Fruit fly (Drosophila melanogaster) whole organism, embryonic: ENCODE results near the gene CG43796.

Source experiments
- Abd-B ChIP-seq: fragments of 200-800 bp; sonication (Bioruptor generic); optimal IDR thresholded peaks from 2 replicates; lab custom pipeline; 2018; ENCODE audit warnings: missing biosample characterization, mild to moderate bottlenecking, missing genetic modification characterization, moderate library complexity
- Atf6 ChIP-seq: fragments of 200-800 bp; sonication (Bioruptor generic); IDR thresholded peaks from 2 replicates; pipeline ENCODE4 v1.3.6; 2022; ENCODE audit warnings: missing biosample characterization, missing genetic modification characterization
- Awh ChIP-seq: fragments of 200-800 bp; sonication (Bioruptor generic); IDR thresholded peaks from 2 replicates; pipeline ENCODE4, ENCODE4 v1.3.6; 2022; ENCODE audit warnings: missing biosample characterization, missing genetic modification characterization
- Blimp-1 ChIP-seq: fragments of 200-800 bp; sonication (Bioruptor generic); optimal IDR thresholded peaks from 3 replicates; lab custom pipeline; 2018; ENCODE audit warnings: missing biosample characterization, missing genetic modification characterization, mild to moderate bottlenecking, moderate library complexity, missing genetic modification reagents
- BtbVII ChIP-seq: fragments of 200-800 bp; sonication (Bioruptor generic); optimal IDR thresholded peaks from 3 replicates; lab custom pipeline; 2017; ENCODE audit warnings: missing biosample characterization, mild to moderate bottlenecking, missing genetic modification characterization
- Bteb2 ChIP-seq: fragments of 200-800 bp; sonication (Bioruptor generic); optimal IDR thresholded peaks from 2 replicates; lab custom pipeline; 2016; ENCODE audit warnings: missing biosample characterization, missing genetic modification characterization
- CG11696 ChIP-seq: fragments of 200-800 bp; sonication (Bioruptor generic); IDR thresholded peaks from 2 replicates; pipeline ENCODE4 v1.3.6; 2022; ENCODE audit warnings: missing biosample characterization, missing genetic modification characterization
- CG12104 ChIP-seq: fragments of 200-800 bp; sonication (Bioruptor generic); optimal IDR thresholded peaks from 3 replicates; lab custom pipeline; 2016; ENCODE audit warnings: missing biosample characterization, missing genetic modification characterization
- CG12219 ChIP-seq: fragments of 200-800 bp; sonication (Bioruptor generic); optimal IDR thresholded peaks from 3 replicates; lab custom pipeline; 2018; ENCODE audit warnings: missing biosample characterization, mild to moderate bottlenecking, missing genetic modification characterization
- CG12744 ChIP-seq: fragments of 200-800 bp; sonication (Bioruptor generic); optimal IDR thresholded peaks from 2 replicates; lab custom pipeline; 2016; ENCODE audit warnings: missing biosample characterization, missing genetic modification characterization
- CG13624 ChIP-seq: fragments of 200-800 bp; sonication (Bioruptor generic); optimal IDR thresholded peaks from 2 replicates; lab custom pipeline; 2016; ENCODE audit warnings: missing biosample characterization, missing genetic modification characterization
- CG14014 ChIP-seq: fragments of 200-800 bp; sonication (Bioruptor generic); IDR thresholded peaks from 2 replicates; pipeline ENCODE4 v1.3.6; 2022; ENCODE audit warnings: missing biosample characterization, missing genetic modification characterization
- CG14860 ChIP-seq: fragments of 200-800 bp; sonication (Bioruptor generic); IDR thresholded peaks from 3 replicates; pipeline ENCODE4 v1.3.6; 2022; ENCODE audit warnings: missing biosample characterization, missing genetic modification characterization; ENCODE audit not compliant: partially characterized antibody
- CG16813 ChIP-seq: fragments of 200-800 bp; sonication (Bioruptor generic); IDR thresholded peaks from 3 replicates; pipeline ENCODE4 v1.3.6; 2022; ENCODE audit warnings: missing biosample characterization, missing genetic modification characterization; ENCODE audit not compliant: partially characterized antibody
- CG17385 ChIP-seq: fragments of 200-800 bp; sonication (Bioruptor generic); optimal IDR thresholded peaks from 3 replicates; lab custom pipeline; 2018; ENCODE audit warnings: missing biosample characterization, mild to moderate bottlenecking, missing genetic modification characterization
- CG2116 ChIP-seq: fragments of 200-800 bp; sonication (Bioruptor generic); optimal IDR thresholded peaks from 3 replicates; lab custom pipeline; 2018; ENCODE audit warnings: missing biosample characterization, mild to moderate bottlenecking, missing genetic modification characterization
- CG2875 ChIP-seq: fragments of 200-800 bp; sonication (Bioruptor generic); optimal IDR thresholded peaks from 2 replicates; lab custom pipeline; 2017; ENCODE audit warnings: missing biosample characterization, mild to moderate bottlenecking, missing genetic modification characterization, missing genetic modification reagents
- CG30403 ChIP-seq: fragments of 200-800 bp; sonication (Bioruptor generic); optimal IDR thresholded peaks from 3 replicates; lab custom pipeline; 2016; ENCODE audit warnings: missing biosample characterization, missing genetic modification characterization
- CG31365 ChIP-seq: fragments of 200-800 bp; sonication (Bioruptor generic); optimal IDR thresholded peaks from 2 replicates; lab custom pipeline; 2018; ENCODE audit warnings: missing biosample characterization, mild to moderate bottlenecking, missing genetic modification characterization
- CG3407 ChIP-seq: fragments of 200-800 bp; sonication (Bioruptor generic); optimal IDR thresholded peaks from 2 replicates; lab custom pipeline; 2018; ENCODE audit warnings: missing biosample characterization, mild to moderate bottlenecking, missing genetic modification characterization
- CG4282 ChIP-seq: fragments of 200-800 bp; sonication (Bioruptor generic); optimal IDR thresholded peaks from 2 replicates; lab custom pipeline; 2016; ENCODE audit warnings: missing biosample characterization, missing genetic modification characterization
- CG4617 ChIP-seq: fragments of 200-800 bp; sonication (Bioruptor generic); optimal IDR thresholded peaks from 3 replicates; lab custom pipeline; 2016; ENCODE audit warnings: missing biosample characterization, missing genetic modification characterization, borderline replicate concordance
- CG4707 ChIP-seq: fragments of 200-800 bp; sonication (Bioruptor generic); optimal IDR thresholded peaks from 2 replicates; lab custom pipeline; 2018; ENCODE audit warnings: missing biosample characterization, mild to moderate bottlenecking, missing genetic modification characterization, moderate library complexity
- CG5953 ChIP-seq: fragments of 200-800 bp; sonication (Bioruptor generic); IDR thresholded peaks from 2 replicates; pipeline ENCODE4 v1.3.6; 2022; ENCODE audit warnings: missing biosample characterization, missing genetic modification characterization
- CG6175 ChIP-seq: fragments of 200-800 bp; sonication (Bioruptor generic); IDR thresholded peaks from 3 replicates; pipeline ENCODE4 v1.3.6; 2022; ENCODE audit warnings: missing biosample characterization, missing genetic modification characterization
- CG6654 ChIP-seq: fragments of 200-800 bp; sonication (Bioruptor generic); optimal IDR thresholded peaks from 2 replicates; lab custom pipeline; 2017; ENCODE audit warnings: missing biosample characterization, mild to moderate bottlenecking, missing genetic modification characterization
- CG6813 ChIP-seq: fragments of 200-800 bp; sonication (Bioruptor generic); optimal IDR thresholded peaks from 2 replicates; lab custom pipeline; 2017; ENCODE audit warnings: missing biosample characterization, missing genetic modification characterization, mild to moderate bottlenecking, moderate library complexity, missing genetic modification reagents
- CG7372 ChIP-seq: fragments of 200-800 bp; sonication (Bioruptor generic); IDR thresholded peaks from 2 replicates; pipeline ENCODE4 v1.3.6; 2022; ENCODE audit warnings: missing biosample characterization, missing genetic modification characterization
- CG8359 ChIP-seq: fragments of 200-800 bp; sonication (Bioruptor generic); optimal IDR thresholded peaks from 2 replicates; lab custom pipeline; 2017; ENCODE audit warnings: missing biosample characterization, mild to moderate bottlenecking, missing genetic modification characterization, borderline replicate concordance
- CG9215 ChIP-seq: fragments of 200-800 bp; sonication (Bioruptor generic); IDR thresholded peaks from 2 replicates; pipeline ENCODE4 v1.3.6; 2022; ENCODE audit warnings: missing biosample characterization, missing genetic modification characterization
- CHES-1-like ChIP-seq: fragments of 200-800 bp; sonication (Bioruptor generic); optimal IDR thresholded peaks from 2 replicates; lab custom pipeline; 2016; ENCODE audit warnings: missing biosample characterization, missing genetic modification characterization
- CTCF ChIP-seq: fragments of 200-800 bp; sonication (Bioruptor generic); optimal IDR thresholded peaks from 2 replicates; lab custom pipeline; 2017; ENCODE audit warnings: missing biosample characterization, mild to moderate bottlenecking, missing genetic modification characterization, moderate library complexity
- CoRest ChIP-seq: fragments of 200-800 bp; sonication (Bioruptor generic); optimal IDR thresholded peaks from 3 replicates; lab custom pipeline; 2018; ENCODE audit warnings: missing biosample characterization, mild to moderate bottlenecking, missing genetic modification characterization, moderate library complexity
- Dip3 ChIP-seq: fragments of 200-800 bp; sonication (Bioruptor generic); optimal IDR thresholded peaks from 3 replicates; lab custom pipeline; 2016; ENCODE audit warnings: missing biosample characterization, missing genetic modification characterization
- E2f2 ChIP-seq: fragments of 200-800 bp; sonication (Bioruptor generic); IDR thresholded peaks from 2 replicates; pipeline ENCODE4 v1.3.6; 2022; ENCODE audit warnings: missing biosample characterization, missing genetic modification characterization
- Eip74EF ChIP-seq, 2 experiments: fragments of 200-800 bp in 1 of 2; fragments of >200 bp in 1 of 2; sonication (Bioruptor generic) in 1 of 2; optimal IDR thresholded peaks; 2 replicates each; lab custom pipeline; 2017 to 2019; ENCODE audit warnings: missing biosample characterization in 2 of 2, missing genetic modification characterization in 2 of 2, mild to moderate bottlenecking in 1 of 2, moderate library complexity in 1 of 2
- Lhr ChIP-seq: fragments of 200-800 bp; sonication (Bioruptor generic); optimal IDR thresholded peaks from 3 replicates; lab custom pipeline; 2017; ENCODE audit warnings: mild to moderate bottlenecking, missing biosample characterization, missing genetic modification reagents, missing genetic modification characterization
- Lpt ChIP-seq: fragments of >200 bp; optimal IDR thresholded peaks from 2 replicates; lab custom pipeline; 2018; ENCODE audit warnings: missing biosample characterization, missing genetic modification characterization
- NK7.1 ChIP-seq: fragments of 200-800 bp; sonication (Bioruptor generic); optimal IDR thresholded peaks from 3 replicates; lab custom pipeline; 2016; ENCODE audit warnings: missing biosample characterization, missing genetic modification characterization
- amos ChIP-seq: fragments of 200-800 bp; sonication (Bioruptor generic); IDR thresholded peaks from 2 replicates; pipeline ENCODE4 v1.3.6; 2022; ENCODE audit warnings: missing biosample characterization, missing genetic modification characterization; ENCODE audit not compliant: partially characterized antibody
- crc ChIP-seq: fragments of 200-800 bp; sonication (Bioruptor generic); optimal IDR thresholded peaks from 2 replicates; lab custom pipeline; 2016; ENCODE audit warnings: missing biosample characterization, missing genetic modification characterization
- exex ChIP-seq: fragments of 200-800 bp; sonication (Bioruptor generic); optimal IDR thresholded peaks from 4 replicates; lab custom pipeline; 2018; ENCODE audit warnings: missing biosample characterization, mild to moderate bottlenecking, missing genetic modification characterization, moderate library complexity
- fd96Cb ChIP-seq: fragments of 200-800 bp; sonication (Bioruptor generic); optimal IDR thresholded peaks from 2 replicates; lab custom pipeline; 2018; ENCODE audit warnings: missing biosample characterization, mild to moderate bottlenecking, missing genetic modification characterization, moderate library complexity
- knrl ChIP-seq: fragments of 200-800 bp; sonication (Bioruptor generic); IDR thresholded peaks from 3 replicates; pipeline ENCODE4 v1.3.6; 2022; ENCODE audit warnings: missing biosample characterization, missing genetic modification characterization; ENCODE audit not compliant: partially characterized antibody
- onecut ChIP-seq: fragments of 200-800 bp; sonication (Bioruptor generic); IDR thresholded peaks from 2 replicates; pipeline ENCODE4 v1.3.6; 2022; ENCODE audit warnings: missing biosample characterization, missing genetic modification characterization
- pho ChIP-seq: fragments of 200-800 bp; sonication (Bioruptor generic); optimal IDR thresholded peaks from 2 replicates; lab custom pipeline; 2016; ENCODE audit warnings: missing biosample characterization, missing genetic modification characterization
- phol ChIP-seq: fragments of 200-800 bp; sonication (Bioruptor generic); optimal IDR thresholded peaks from 3 replicates; lab custom pipeline; 2018; ENCODE audit warnings: missing biosample characterization, mild to moderate bottlenecking, missing genetic modification characterization, moderate library complexity
- tx ChIP-seq: fragments of 200-800 bp; sonication (Bioruptor generic); optimal IDR thresholded peaks from 2 replicates; lab custom pipeline; 2016; ENCODE audit warnings: missing biosample characterization, missing genetic modification characterization
- vvl ChIP-seq: fragments of 200-800 bp; sonication (Bioruptor generic); IDR thresholded peaks from 2 replicates; pipeline ENCODE4 v1.3.6; 2022; ENCODE audit warnings: missing biosample characterization, missing genetic modification characterization
- zen ChIP-seq: fragments of 200-800 bp; sonication (Bioruptor generic); optimal IDR thresholded peaks from 3 replicates; lab custom pipeline; 2018; ENCODE audit warnings: missing biosample characterization, mild to moderate bottlenecking, missing genetic modification characterization, moderate library complexity
- zfh1 ChIP-seq: fragments of 200-800 bp; sonication (Bioruptor generic); IDR thresholded peaks from 3 replicates; pipeline ENCODE4 v1.3.6; 2022; ENCODE audit warnings: missing biosample characterization, missing genetic modification characterization

The CG43796 gene

DNA sequence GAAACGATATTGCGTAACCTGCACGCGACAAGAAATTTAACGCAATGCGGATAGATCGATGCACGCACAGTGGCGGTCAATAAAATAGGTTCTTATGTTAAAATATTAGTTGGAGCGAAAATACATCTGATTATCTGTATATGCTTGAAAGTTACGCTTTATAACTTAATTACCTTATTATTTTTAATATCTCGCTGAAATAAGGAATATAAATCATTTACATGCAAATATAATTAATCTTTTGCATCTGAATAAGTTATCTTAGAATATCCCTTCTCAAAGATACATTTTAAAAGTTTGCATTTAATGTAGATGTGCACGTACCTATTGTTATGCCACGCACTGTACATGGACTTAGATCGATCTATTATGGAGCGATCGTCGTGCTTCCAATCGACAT lies 10.5 kb upstream of the CG43796 start (continued):
- TF ChIP-seq CHES-1-like (GFP tag; lab: Kevin White, UChicago) (no peak), Blimp-1 (GFP tag; lab: Kevin White, UChicago) (peak; percentile 56), Atf6 (no peak), CG7372 (no peak), CG12219 (GFP tag; lab: Kevin White, UChicago) (no peak), CG2116 (GFP tag; lab: Kevin White, UChicago) (no peak), crc (no peak), Eip74EF (GFP tag; optimal IDR thresholded peaks at IDR 0.05; lab: Kevin White, UChicago) (no peak), CG31365 (no peak), CG4707 (GFP tag; lab: Kevin White, UChicago) (no peak), Dip3 (GFP tag; lab: Kevin White, UChicago) (no peak), Lpt (GFP tag; lab: Kevin White, UChicago) (no peak), CG16813 (no peak), exex (no peak), CG4282 (GFP tag; lab: Kevin White, UChicago) (no peak), CG8359 (GFP tag; lab: Kevin White, UChicago) (no peak), CG11696 (GFP tag; lab: Robert Waterston, UW) (peak; percentile 39; the same call in 1 of the 2 replicates), pho (GFP tag; lab: Kevin White, UChicago) (no peak), CG9215 (GFP tag; lab: Robert Waterston, UW) (no peak), Abd-B (no peak), knrl (GFP tag; lab: Robert Waterston, UW) (no peak), Lhr (no peak), CG12744 (GFP tag; lab: Kevin White, UChicago) (no peak), tx (GFP tag; lab: Kevin White, UChicago) (no peak), CG4617 (GFP tag; lab: Kevin White, UChicago) (no peak), onecut (GFP tag; lab: Robert Waterston, UW) (no peak), CTCF (no peak), CoRest (tag; lab: Kevin White, UChicago) (peak; percentile 32), CG30403 (GFP tag; lab: Kevin White, UChicago) (peak; percentile 29), Bteb2 (GFP tag; lab: Kevin White, UChicago) (no peak), CG14860 (no peak), phol (tag; lab: Kevin White, UChicago) (peak; percentile 71), CG17385 (GFP tag; lab: Kevin White, UChicago) (no peak), CG3407 (GFP tag; lab: Kevin White, UChicago) (no peak), zfh1 (GFP tag; lab: Robert Waterston, UW) (peak; percentile 46; the same call in 1 of the 3 replicates), CG6175 (GFP tag; lab: Robert Waterston, UW) (no peak), CG6813 (GFP tag; lab: Kevin White, UChicago) (no peak), CG14014 (no peak), CG13624 (no peak), CG12104 (GFP tag; lab: Kevin White, UChicago) (no peak), CG6654 (no peak), CG2875 (GFP tag; lab: Kevin White, UChicago) (no peak), E2f2 (GFP tag; lab: Robert Waterston, UW) (no peak), amos (GFP tag; lab: Robert Waterston, UW) (no peak), Awh (GFP tag; lab: Robert Waterston, UW) (0 out of 2 replicates have a peak, but pooled peaks have one; percentile 15), CG5953 (no peak), NK7.1 (no peak), BtbVII (no peak), fd96Cb (tag; lab: Kevin White, UChicago) (peak; percentile 58), vvl (GFP tag; lab: Robert Waterston, UW) (0 out of 2 replicates have a peak, but pooled peaks have one; percentile 20), zen (tag; lab: Kevin White, UChicago) (peak; percentile 60)
